Worm (Caenorhabditis elegans) whole organism, L4 larva: ENCODE measurements around the gene Y32H12A.6.

Source experiments
- ZK546.5 ChIP-seq, 2 experiments: sonication (generic microtip); optimal IDR thresholded peaks; 2 replicates each; lab custom pipeline; 2017; ENCODE audit warnings: missing biosample characterization in 2 of 2, missing genetic modification characterization in 2 of 2
- aly-2 ChIP-seq: sonication (generic microtip); optimal IDR thresholded peaks from 2 replicates; lab custom pipeline; 2018; ENCODE audit warnings: missing biosample characterization, missing genetic modification characterization
- dpl-1 ChIP-seq: fragments of 150-350 bp; optimal IDR thresholded peaks from 2 replicates; lab custom pipeline; 2014; ENCODE audit warnings: missing biosample characterization, missing genetic modification reagents, missing genetic modification characterization
- dve-1 ChIP-seq: sonication (generic microtip); optimal IDR thresholded peaks from 2 replicates; lab custom pipeline; 2017; ENCODE audit warnings: antibody characterized with exemption, mild to moderate bottlenecking, missing genetic modification characterization, missing compliant biosample characterization; ENCODE audit not compliant: insufficient read depth
- egl-27 ChIP-seq: sonication (generic microtip); optimal IDR thresholded peaks from 3 replicates; lab custom pipeline; 2017; ENCODE audit warnings: missing biosample characterization, missing genetic modification reagents, missing genetic modification characterization
- fos-1 ChIP-seq: fragments of 150-350 bp; optimal IDR thresholded peaks from 2 replicates; lab custom pipeline; 2014; ENCODE audit warnings: missing biosample characterization, missing genetic modification characterization
- gei-8 ChIP-seq: fragments of 200-800 bp; sonication (Bioruptor generic); optimal IDR thresholded peaks from 2 replicates; lab custom pipeline; 2018; ENCODE audit warnings: mild to moderate bottlenecking, missing genetic modification characterization, missing compliant biosample characterization
- jun-1 ChIP-seq: fragments of 150-350 bp; optimal IDR thresholded peaks from 2 replicates; lab custom pipeline; 2014; ENCODE audit warnings: missing biosample characterization, missing genetic modification reagents, missing genetic modification characterization
- lin-38 ChIP-seq: fragments of 200-800 bp; sonication (Bioruptor generic); IDR thresholded peaks from 2 replicates; pipeline ENCODE4 v1.3.6; 2022; ENCODE audit warnings: missing genetic modification reagents, missing genetic modification characterization, missing compliant biosample characterization
- mdl-1 ChIP-seq, 2 experiments: fragments of 150-350 bp in 1 of 2; sonication (generic microtip) in 1 of 2; optimal IDR thresholded peaks; 2 replicates each; lab custom pipeline; 2014 to 2017; ENCODE audit warnings: missing biosample characterization in 2 of 2, missing genetic modification characterization in 2 of 2
- nhr-77 ChIP-seq: fragments of 150-350 bp; optimal IDR thresholded peaks from 2 replicates; lab custom pipeline; 2014; ENCODE audit warnings: missing biosample characterization, missing genetic modification characterization

- no peak for TF ChIP-seq egl-27 (tag; lab: Kevin White, UChicago)
- TF ChIP-seq fos-1 (tag; lab: Kevin White, UChicago): no peak
- TF ChIP-seq lin-38: no peak
- TF ChIP-seq ZK546.5 (tag; optimal IDR thresholded peaks at IDR 0.05; lab: Kevin White, UChicago): no peak
- TF ChIP-seq dve-1 (tag; lab: Kevin White, UChicago): no peak
- no peak for TF ChIP-seq gei-8 (GFP tag; lab: Kevin White, UChicago)
- TF ChIP-seq jun-1 (tag; lab: Kevin White, UChicago): no peak
- no peak for TF ChIP-seq nhr-77
- no peak for TF ChIP-seq aly-2 (tag; lab: Kevin White, UChicago)
- TF ChIP-seq dpl-1 (GFP tag; lab: Kevin White, UChicago): no peak
- no peak for TF ChIP-seq mdl-1 (tag; optimal IDR thresholded peaks at IDR 0.05; lab: Kevin White, UChicago)
These were observed 6.1 kb upstream of the Y32H12A.6 start for ce11 chrIII:5388113-5388512.
